Fruit fly (Drosophila melanogaster) whole organism, adult: ENCODE results near the gene CG34296.

ENCODE experiments used
- CG1620 ChIP-seq: fragments of 200-800 bp; sonication (Bioruptor generic); optimal IDR thresholded peaks from 2 replicates; lab custom pipeline; 2016; ENCODE audit warnings: missing biosample characterization, missing genetic modification characterization
- CG33017 ChIP-seq: fragments of 200-800 bp; sonication (Bioruptor generic); optimal IDR thresholded peaks from 2 replicates; lab custom pipeline; 2018; ENCODE audit warnings: missing biosample characterization, mild to moderate bottlenecking, missing genetic modification characterization, moderate library complexity
- Hr96 ChIP-seq: fragments of 200-800 bp; sonication (Bioruptor generic); optimal IDR thresholded peaks from 2 replicates; lab custom pipeline; 2016; ENCODE audit warnings: missing biosample characterization, missing genetic modification characterization
- bab1 ChIP-seq: fragments of 200-800 bp; sonication (Bioruptor generic); optimal IDR thresholded peaks from 3 replicates; lab custom pipeline; 2019; ENCODE audit warnings: missing biosample characterization, mild to moderate bottlenecking, missing genetic modification characterization, moderate library complexity
- cic ChIP-seq: fragments of 200-800 bp; sonication (Bioruptor generic); optimal IDR thresholded peaks from 2 replicates; lab custom pipeline; 2017; ENCODE audit warnings: missing biosample characterization, mild to moderate bottlenecking, missing genetic modification characterization, moderate library complexity

dm6 chr3R:29689211-29689610, 33.1 kb upstream of the CG34296 start, which contains the start of gene Obp99c:
- TF ChIP-seq bab1 (GFP tag; lab: Kevin White, UChicago) = no peak
- no peak for TF ChIP-seq CG1620 (GFP tag; lab: Kevin White, UChicago)
- no peak for TF ChIP-seq CG33017 (tag; lab: Kevin White, UChicago)
- no peak for TF ChIP-seq Hr96
- no peak for TF ChIP-seq cic (GFP tag; lab: Kevin White, UChicago)
